Worm (Caenorhabditis elegans) whole organism, L1 larva: ENCODE data around the gene K08D9.6.

ENCODE experiments used
- hpl-2 ChIP-seq: fragments of 150-350 bp; optimal IDR thresholded peaks from 2 replicates; lab custom pipeline; 2014; ENCODE audit warnings: missing biosample characterization, missing genetic modification reagents, missing genetic modification characterization
- lin-13 ChIP-seq: fragments of 150-350 bp; optimal IDR thresholded peaks from 2 replicates; lab custom pipeline; 2014; ENCODE audit warnings: missing biosample characterization, missing genetic modification reagents, missing genetic modification characterization
- mdl-1 ChIP-seq, 2 experiments: fragments of 150-350 bp; optimal IDR thresholded peaks; 2 replicates each; lab custom pipeline; 2014 to 2017; ENCODE audit warnings: missing biosample characterization in 2 of 2, missing genetic modification characterization in 2 of 2, inconsistent platforms in 1 of 2
- nhr-28 ChIP-seq: fragments of 150-350 bp; optimal IDR thresholded peaks from 2 replicates; lab custom pipeline; 2014; ENCODE audit warnings: missing biosample characterization, missing genetic modification characterization
- nhr-77 ChIP-seq: fragments of 150-350 bp; optimal IDR thresholded peaks from 2 replicates; lab custom pipeline; 2014; ENCODE audit warnings: missing biosample characterization, missing genetic modification characterization
- snu-23 ChIP-seq: sonication (generic microtip); optimal IDR thresholded peaks from 2 replicates; lab custom pipeline; 2016; ENCODE audit warnings: missing genetic modification characterization, missing compliant biosample characterization

DNA sequence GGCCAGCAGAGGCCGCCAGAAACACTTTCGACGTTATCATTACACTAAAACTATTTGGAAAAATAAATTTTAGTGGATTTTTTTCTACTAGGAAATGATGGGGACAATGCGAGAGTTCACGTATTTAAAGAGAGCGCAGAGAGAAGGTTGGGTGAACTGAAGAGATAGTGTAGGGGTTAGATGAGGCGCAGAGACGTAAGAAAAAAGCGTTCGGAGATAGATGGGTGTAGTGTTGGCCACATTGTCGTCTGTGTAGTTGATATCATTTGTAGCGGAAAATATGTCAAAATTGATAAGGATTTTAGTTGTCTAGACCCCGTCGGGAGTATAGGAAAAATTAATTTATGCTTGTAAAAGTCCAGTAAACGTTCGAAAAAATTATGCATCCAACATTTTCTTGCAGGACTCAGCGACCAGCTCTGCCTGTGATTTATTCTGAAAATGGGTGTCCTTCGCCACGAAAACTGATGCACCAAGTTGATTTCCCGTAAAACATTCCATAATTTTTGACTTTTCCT, 41.6 kb downstream of the K08D9.6 start, which contains the start of the genes Y73C8B.3 and Y73C8B.9:
- TF ChIP-seq hpl-2 (GFP tag; lab: Kevin White, UChicago) (no peak), mdl-1 (tag; optimal IDR thresholded peaks at IDR 0.05; lab: Kevin White, UChicago) (no peak), nhr-28 (tag; lab: Kevin White, UChicago) (no peak), snu-23 (GFP tag; lab: Kevin White, UChicago) (peak; percentile 32), lin-13 (GFP tag; lab: Kevin White, UChicago) (no peak), nhr-77 (tag; lab: Kevin White, UChicago) (no peak)
